Worm (Caenorhabditis elegans): Measurements from ENCODE around the gene F15D4.4.

F15D4.4 gene

ce11 chrII:13270776-13271175 is 27.9 kb upstream of the F15D4.4 start, which contains the start of gene Y48C3A.5:
Gene Y48C3A.5 (plus strand): TSS chrII:13271076.
- TF ChIP-seq rpc-1 (optimal IDR thresholded peaks at IDR 0.05): no peak
- no peak for TF ChIP-seq rpc-1 (tag; optimal IDR thresholded peaks at IDR 0.05)
- no peak for TF ChIP-seq akir-1 (GFP tag; optimal IDR thresholded peaks at IDR 0.05)
- no peak for TF ChIP-seq aptf-3 (GFP tag; IDR thresholded peaks at IDR 0.05)
- TF ChIP-seq F49E8.2 (tag; optimal IDR thresholded peaks at IDR 0.05; ENCODE audit: insufficient read depth): no peak
- no peak for TF ChIP-seq sptf-2 (GFP tag; optimal IDR thresholded peaks at IDR 0.05)
- no peak for TF ChIP-seq repo-1 (tag; optimal IDR thresholded peaks at IDR 0.05)
- no peak for TF ChIP-seq hlh-12 (tag; optimal IDR thresholded peaks at IDR 0.05)
- TF ChIP-seq hmg-20 (GFP tag; IDR thresholded peaks at IDR 0.05): no peak
- no peak for TF ChIP-seq Y67H2A.10 (GFP tag; conservative IDR thresholded peaks at IDR 0.05)
- TF ChIP-seq nfya-1 (tag; optimal IDR thresholded peaks at IDR 0.05; ENCODE audit: borderline replicate concordance, insufficient read depth): no peak
- no peak for TF ChIP-seq ztf-28 (GFP tag; IDR thresholded peaks at IDR 0.05)
- no peak for TF ChIP-seq lir-1 (GFP tag; conservative IDR thresholded peaks at IDR 0.05)
- no peak for TF ChIP-seq F33H1.4 (GFP tag; IDR thresholded peaks at IDR 0.05)
- TF ChIP-seq lin-54 (GFP tag; optimal IDR thresholded peaks at IDR 0.05): no peak
- TF ChIP-seq C17E4.6 (GFP tag; IDR thresholded peaks at IDR 0.05): no peak
- no peak for TF ChIP-seq mel-28 (tag; optimal IDR thresholded peaks at IDR 0.05; ENCODE audit: borderline replicate concordance)

- TF ChIP-seq nhr-90 (tag; optimal IDR thresholded peaks at IDR 0.05): no peak
- TF ChIP-seq T07F8.4 (tag; optimal IDR thresholded peaks at IDR 0.05): no peak
- TF ChIP-seq attf-5 (GFP tag; optimal IDR thresholded peaks at IDR 0.05): no peak
- TF ChIP-seq akir-1 (GFP tag; optimal IDR thresholded peaks at IDR 0.05): no peak
- no peak for TF ChIP-seq nfya-1 (tag; optimal IDR thresholded peaks at IDR 0.05; ENCODE audit: borderline replicate concordance, insufficient read depth)
- TF ChIP-seq ets-4 (GFP tag; optimal IDR thresholded peaks at IDR 0.05): no peak
- no peak for TF ChIP-seq sptf-2 (GFP tag; optimal IDR thresholded peaks at IDR 0.05)
- no peak for TF ChIP-seq ceh-91 (GFP tag; IDR thresholded peaks at IDR 0.05)
- no peak for TF ChIP-seq F57C9.4 (tag; optimal IDR thresholded peaks at IDR 0.05)
- no peak for TF ChIP-seq repo-1 (tag; optimal IDR thresholded peaks at IDR 0.05)
- no peak for TF ChIP-seq lir-1 (GFP tag; conservative IDR thresholded peaks at IDR 0.05)
- no peak for TF ChIP-seq nhr-27 (tag; optimal IDR thresholded peaks at IDR 0.05)
- no peak for TF ChIP-seq attf-6 (GFP tag; IDR thresholded peaks at IDR 0.05)
Measured at ce11 chrII:13267305-13267704, 24.4 kb upstream of the F15D4.4 start.

ce11 chrII:13260540-13260939 is 17.6 kb upstream of the F15D4.4 start:
- TF ChIP-seq sdz-38 (tag; optimal IDR thresholded peaks at IDR 0.05) (no peak), lin-54 (GFP tag; optimal IDR thresholded peaks at IDR 0.05) (peak; percentile 56), egl-18 (GFP tag; IDR thresholded peaks at IDR 0.05) (no peak), mcd-1 (GFP tag; IDR thresholded peaks at IDR 0.05) (0 out of 2 replicates have a peak, but pooled peaks have one; percentile 14), B0336.3 (GFP tag; IDR thresholded peaks at IDR 0.05) (no peak), efl-1 (GFP tag; optimal IDR thresholded peaks at IDR 0.05) (peak; percentile 43), dpl-1 (GFP tag; optimal IDR thresholded peaks at IDR 0.05) (no peak), snpc-3.4 (tag; optimal IDR thresholded peaks at IDR 0.05) (peak; percentile 21), ZK185.1 (tag; optimal IDR thresholded peaks at IDR 0.05; ENCODE audit: poor library complexity, severe bottlenecking) (no peak), Y56A3A.18 (GFP tag; IDR thresholded peaks at IDR 0.05) (no peak), tbx-9 (tag; optimal IDR thresholded peaks at IDR 0.05; ENCODE audit: borderline replicate concordance) (no peak), F33H1.4 (GFP tag; IDR thresholded peaks at IDR 0.05) (peak; percentile 91), ztf-28 (GFP tag; IDR thresholded peaks at IDR 0.05) (no peak), ztf-6 (GFP tag; IDR thresholded peaks at IDR 0.05) (no peak), lsl-1 (GFP tag; optimal IDR thresholded peaks at IDR 0.05) (peak; percentile 92), athp-1 (tag; optimal IDR thresholded peaks at IDR 0.05) (no peak), dpff-1 (tag; optimal IDR thresholded peaks at IDR 0.05) (no peak), B0261.1 (tag; optimal IDR thresholded peaks at IDR 0.05) (no peak), xnd-1 (tag; optimal IDR thresholded peaks at IDR 0.05) (peak; percentile 85), F39B2.1 (GFP tag; IDR thresholded peaks at IDR 0.05) (no peak), Y95B8A.8 (GFP tag; IDR thresholded peaks at IDR 0.05) (no peak), F55B11.4 (tag; optimal IDR thresholded peaks at IDR 0.05; ENCODE audit: borderline replicate concordance, insufficient read depth) (no peak), madf-6 (GFP tag; IDR thresholded peaks at IDR 0.05) (peak; percentile 93), hmg-20 (GFP tag; IDR thresholded peaks at IDR 0.05) (no peak), lsy-27 (tag; optimal IDR thresholded peaks at IDR 0.05; ENCODE audit: borderline replicate concordance, insufficient read depth) (no peak), ceh-91 (GFP tag; IDR thresholded peaks at IDR 0.05) (peak; percentile 38; the same call in 1 of the 2 replicates)
